Worm (Caenorhabditis elegans): ENCODE data around the gene F31A3.5.
"Not testable (repeated sequence)": the region's sequence is repeated elsewhere in the genome, so short reads cannot be mapped to it uniquely, and the experiment has no call there.

DNA sequence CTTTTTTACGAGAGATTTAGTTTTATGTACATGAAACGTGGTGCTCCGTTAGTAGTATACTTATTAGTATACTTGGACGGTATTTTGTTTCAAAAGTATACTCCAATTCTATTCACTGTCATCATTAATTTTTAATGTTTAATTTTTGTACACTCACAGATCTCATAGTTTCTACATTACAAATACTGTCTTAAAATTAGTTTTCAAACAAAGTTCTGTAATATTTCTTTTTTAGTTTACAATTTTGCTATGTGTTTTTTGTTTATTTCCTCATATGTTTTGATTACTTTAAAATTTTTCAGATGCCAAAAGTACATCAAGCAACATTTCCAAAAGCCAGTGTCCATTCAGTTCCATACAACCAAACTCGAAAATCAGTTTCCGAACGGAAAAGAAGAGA lies 12.7 kb downstream of the F31A3.5 start, which contains the start of gene hlh-28:
- not testable (repeated sequence) for TF ChIP-seq F33H1.4 (GFP tag; IDR thresholded peaks at IDR 0.05); Y95B8A.8 (GFP tag; IDR thresholded peaks at IDR 0.05); F10E7.11 (tag; optimal IDR thresholded peaks at IDR 0.05); hlh-26 (GFP tag; conservative IDR thresholded peaks at IDR 0.05); dox-1 (GFP tag; IDR thresholded peaks at IDR 0.05); attf-6 (GFP tag; IDR thresholded peaks at IDR 0.05); B0035.1 (tag; optimal IDR thresholded peaks at IDR 0.05)

Data from whole organism, young adult.